Fruit fly (Drosophila melanogaster) Kc167 (cell line): ENCODE measurements around the gene CG32204.

Experiments
- Myc ChIP-seq: fragments of >200 bp; optimal IDR thresholded peaks from 2 replicates; lab custom pipeline; 2017; ENCODE audit warnings: missing external identifiers
- psq ChIP-seq: fragments of >200 bp; optimal IDR thresholded peaks from 2 replicates; lab custom pipeline; 2017; ENCODE audit warnings: missing external identifiers

- no peak for TF ChIP-seq Myc (lab: Kevin White, UChicago)
- no peak for TF ChIP-seq psq (lab: Kevin White, UChicago)
Observed at dm6 chr3L:18989611-18990010, 43.8 kb upstream of the CG32204 start, which contains the start of gene CG34256.
